Fruit fly (Drosophila melanogaster) whole organism, embryonic: Measurements from ENCODE around the gene CG11241.

Experiments used
- Atf3 ChIP-seq: fragments of 200-800 bp; sonication (Bioruptor generic); optimal IDR thresholded peaks from 3 replicates; lab custom pipeline; 2016; ENCODE audit warnings: missing biosample characterization, missing genetic modification characterization
- CG12155 ChIP-seq: fragments of 200-800 bp; sonication (Bioruptor generic); optimal IDR thresholded peaks from 3 replicates; lab custom pipeline; 2016; ENCODE audit warnings: missing biosample characterization, missing genetic modification characterization
- CG12299 ChIP-seq: fragments of 200-800 bp; sonication (Bioruptor generic); optimal IDR thresholded peaks from 2 replicates; lab custom pipeline; 2018; ENCODE audit warnings: missing biosample characterization, mild to moderate bottlenecking, missing genetic modification characterization
- CG12659 ChIP-seq: fragments of 200-800 bp; sonication (Bioruptor generic); optimal IDR thresholded peaks from 3 replicates; lab custom pipeline; 2017; ENCODE audit warnings: mild to moderate bottlenecking, missing biosample characterization, missing genetic modification reagents, missing genetic modification characterization
- CG1529 ChIP-seq: fragments of 200-800 bp; sonication (Bioruptor generic); optimal IDR thresholded peaks from 3 replicates; lab custom pipeline; 2018; ENCODE audit warnings: missing biosample characterization, missing genetic modification characterization
- CG15479 ChIP-seq: fragments of 200-800 bp; sonication (Bioruptor generic); optimal IDR thresholded peaks from 3 replicates; lab custom pipeline; 2019; ENCODE audit warnings: missing biosample characterization, mild to moderate bottlenecking, missing genetic modification characterization, moderate library complexity
- CG17328 ChIP-seq: fragments of 200-800 bp; sonication (Bioruptor generic); IDR thresholded peaks from 2 replicates; pipeline ENCODE4 v1.3.6; 2022; ENCODE audit warnings: missing biosample characterization, missing genetic modification characterization
- CG17359 ChIP-seq: fragments of 200-800 bp; sonication (Bioruptor generic); optimal IDR thresholded peaks from 3 replicates; lab custom pipeline; 2018; ENCODE audit warnings: missing biosample characterization, mild to moderate bottlenecking, missing genetic modification characterization, moderate library complexity
- CG17361 ChIP-seq: fragments of 200-800 bp; sonication (Bioruptor generic); IDR thresholded peaks from 3 replicates; pipeline ENCODE4 v1.3.6; 2022; ENCODE audit warnings: missing biosample characterization, missing genetic modification characterization
- CG18011 ChIP-seq: fragments of 200-800 bp; sonication (Bioruptor generic); optimal IDR thresholded peaks from 2 replicates; lab custom pipeline; 2017; ENCODE audit warnings: missing biosample characterization, missing genetic modification characterization, mild to moderate bottlenecking, moderate library complexity, missing genotype
- CG18764 ChIP-seq: fragments of 200-800 bp; sonication (Bioruptor generic); optimal IDR thresholded peaks from 3 replicates; lab custom pipeline; 2016; ENCODE audit warnings: missing biosample characterization, missing genetic modification characterization
- CG31441 ChIP-seq: fragments of 200-800 bp; sonication (Bioruptor generic); IDR thresholded peaks from 2 replicates; pipeline ENCODE4 v1.3.6; 2022; ENCODE audit warnings: missing biosample characterization, missing genetic modification characterization
- CG32767 ChIP-seq: fragments of 200-800 bp; sonication (Bioruptor generic); IDR thresholded peaks from 2 replicates; pipeline ENCODE4 v1.3.6; 2022; ENCODE audit warnings: missing biosample characterization, missing genetic modification characterization
- CG34376 ChIP-seq: fragments of 200-800 bp; sonication (Bioruptor generic); optimal IDR thresholded peaks from 2 replicates; lab custom pipeline; 2018; ENCODE audit warnings: missing biosample characterization, mild to moderate bottlenecking, missing genetic modification characterization
- CG43689 ChIP-seq: fragments of 200-800 bp; sonication (Bioruptor generic); IDR thresholded peaks from 2 replicates; pipeline ENCODE4 v1.3.6; 2022; ENCODE audit warnings: missing biosample characterization, missing genetic modification characterization
- CG6272 ChIP-seq: fragments of 200-800 bp; sonication (Bioruptor generic); IDR thresholded peaks from 2 replicates; pipeline ENCODE4 v1.3.6; 2022; ENCODE audit warnings: missing biosample characterization, missing genetic modification characterization
- CG6689 ChIP-seq: fragments of 200-800 bp; sonication (Bioruptor generic); IDR thresholded peaks from 2 replicates; pipeline ENCODE4 v1.3.6; 2022; ENCODE audit warnings: missing biosample characterization, missing genetic modification characterization
- CG6765 ChIP-seq: fragments of 200-800 bp; sonication (Bioruptor generic); optimal IDR thresholded peaks from 3 replicates; lab custom pipeline; 2017; ENCODE audit warnings: missing biosample characterization, mild to moderate bottlenecking, missing genetic modification characterization
- CG7745 ChIP-seq: fragments of 200-800 bp; sonication (Bioruptor generic); optimal IDR thresholded peaks from 2 replicates; lab custom pipeline; 2018; ENCODE audit warnings: missing biosample characterization, mild to moderate bottlenecking, missing genetic modification characterization, moderate library complexity
- CG9437 ChIP-seq: fragments of 200-800 bp; sonication (Bioruptor generic); optimal IDR thresholded peaks from 2 replicates; lab custom pipeline; 2018; ENCODE audit warnings: missing biosample characterization, mild to moderate bottlenecking, missing genetic modification characterization
- CG9817 ChIP-seq: fragments of 200-800 bp; sonication (Bioruptor generic); optimal IDR thresholded peaks from 2 replicates; lab custom pipeline; 2018; ENCODE audit warnings: missing biosample characterization, mild to moderate bottlenecking, missing genetic modification characterization, moderate library complexity
- CHES-1-like ChIP-seq: fragments of 200-800 bp; sonication (Bioruptor generic); optimal IDR thresholded peaks from 2 replicates; lab custom pipeline; 2016; ENCODE audit warnings: missing biosample characterization, missing genetic modification characterization
- Chrac-16 ChIP-seq: fragments of 200-800 bp; sonication (Bioruptor generic); optimal IDR thresholded peaks from 3 replicates; lab custom pipeline; 2016; ENCODE audit warnings: missing biosample characterization, missing genetic modification characterization
- CkIIα-i1 ChIP-seq: fragments of 200-800 bp; sonication (Bioruptor generic); IDR thresholded peaks from 2 replicates; pipeline ENCODE4 v1.3.6; 2022; ENCODE audit warnings: missing biosample characterization, missing genetic modification characterization
- Dad ChIP-seq: fragments of 200-800 bp; sonication (Bioruptor generic); optimal IDR thresholded peaks from 3 replicates; lab custom pipeline; 2016; ENCODE audit warnings: missing biosample characterization, missing genetic modification characterization
- Dek ChIP-seq: fragments of 200-800 bp; sonication (Bioruptor generic); optimal IDR thresholded peaks from 3 replicates; lab custom pipeline; 2019; ENCODE audit warnings: missing biosample characterization, mild to moderate bottlenecking, missing genetic modification characterization, moderate library complexity
- Dp ChIP-seq: fragments of 200-800 bp; sonication (Bioruptor generic); optimal IDR thresholded peaks from 2 replicates; lab custom pipeline; 2018; ENCODE audit warnings: missing biosample characterization, mild to moderate bottlenecking, missing genetic modification characterization, moderate library complexity
- Fer2 ChIP-seq: fragments of 200-800 bp; sonication (Bioruptor generic); optimal IDR thresholded peaks from 2 replicates; lab custom pipeline; 2018; ENCODE audit warnings: missing biosample characterization, mild to moderate bottlenecking, missing genetic modification characterization, moderate library complexity
- H15 ChIP-seq: fragments of 200-800 bp; sonication (Bioruptor generic); IDR thresholded peaks from 3 replicates; pipeline ENCODE4 v1.3.6; 2022; ENCODE audit warnings: missing biosample characterization, missing genetic modification characterization
- HLHmδ ChIP-seq: fragments of 200-800 bp; sonication (Bioruptor generic); optimal IDR thresholded peaks from 2 replicates; lab custom pipeline; 2018; ENCODE audit warnings: missing biosample characterization, mild to moderate bottlenecking, missing genetic modification characterization, moderate library complexity
- HmgZ ChIP-seq: fragments of 200-800 bp; sonication (Bioruptor generic); optimal IDR thresholded peaks from 2 replicates; lab custom pipeline; 2018; ENCODE audit warnings: missing biosample characterization, mild to moderate bottlenecking, missing genetic modification characterization
- Mad ChIP-seq: fragments of 200-800 bp; sonication (Bioruptor generic); optimal IDR thresholded peaks from 2 replicates; lab custom pipeline; 2016; ENCODE audit warnings: missing biosample characterization, missing genetic modification characterization
- Med ChIP-seq: fragments of 200-800 bp; sonication (Bioruptor generic); peaks from one replicate; lab custom pipeline; 2016; ENCODE audit warnings: missing biosample characterization, missing genetic modification characterization, mild to moderate bottlenecking, inconsistent platforms, moderate library complexity
- Nf-YC ChIP-seq: fragments of 200-800 bp; optimal IDR thresholded peaks from 3 replicates; lab custom pipeline; 2019; ENCODE audit warnings: missing biosample characterization, mild to moderate bottlenecking, missing genetic modification characterization, moderate library complexity
- TFAM ChIP-seq: fragments of 200-800 bp; sonication (Bioruptor generic); optimal IDR thresholded peaks from 2 replicates; lab custom pipeline; 2017; ENCODE audit warnings: missing biosample characterization, missing genetic modification characterization, inconsistent platforms
- YL-1 ChIP-seq: fragments of 200-800 bp; sonication (Bioruptor generic); optimal IDR thresholded peaks from 3 replicates; lab custom pipeline; 2017; ENCODE audit warnings: missing biosample characterization, mild to moderate bottlenecking, missing genetic modification characterization
- ash1 ChIP-seq: fragments of 200-800 bp; sonication (Bioruptor generic); optimal IDR thresholded peaks from 2 replicates; lab custom pipeline; 2018; ENCODE audit warnings: missing biosample characterization, mild to moderate bottlenecking, missing genetic modification characterization
- dimm ChIP-seq: fragments of 200-800 bp; sonication (Bioruptor generic); IDR thresholded peaks from 2 replicates; pipeline ENCODE4 v1.3.6; 2022; ENCODE audit warnings: missing biosample characterization, missing genetic modification characterization
- fd3F ChIP-seq: fragments of 200-800 bp; sonication (Bioruptor generic); optimal IDR thresholded peaks from 2 replicates; lab custom pipeline; 2018; ENCODE audit warnings: missing biosample characterization, mild to moderate bottlenecking, missing genetic modification characterization, moderate library complexity
- gfzf ChIP-seq: fragments of 200-800 bp; sonication (Bioruptor generic); optimal IDR thresholded peaks from 2 replicates; lab custom pipeline; 2016; ENCODE audit warnings: missing biosample characterization, mild to moderate bottlenecking, missing genetic modification characterization, moderate library complexity
- gt ChIP-seq: fragments of 200-800 bp; sonication (Bioruptor generic); IDR thresholded peaks from 2 replicates; pipeline ENCODE4 v1.3.6; 2022; ENCODE audit warnings: missing biosample characterization, missing genetic modification characterization
- lab ChIP-seq: fragments of 200-800 bp; sonication (Bioruptor generic); optimal IDR thresholded peaks from 3 replicates; lab custom pipeline; 2017; ENCODE audit warnings: missing biosample characterization, missing genetic modification characterization, mild to moderate bottlenecking, moderate library complexity, missing genetic modification reagents
- pros ChIP-seq: fragments of 200-800 bp; sonication (Bioruptor generic); optimal IDR thresholded peaks from 3 replicates; lab custom pipeline; 2019; ENCODE audit warnings: missing biosample characterization, mild to moderate bottlenecking, missing genetic modification characterization, moderate library complexity
- sc ChIP-seq, 3 experiments: fragments of >200 bp in 2 of 3; fragments of 200-800 bp in 1 of 3; sonication (Bioruptor generic) in 1 of 3; optimal IDR thresholded peaks; 2 replicates in 2 of 3; 3 replicates in 1 of 3; lab custom pipeline; 2017; ENCODE audit warnings: mild to moderate bottlenecking in 1 of 3, missing biosample characterization in 1 of 3, missing genetic modification characterization in 1 of 3, missing genetic modification reagents in 1 of 3
- shn ChIP-seq: fragments of 200-800 bp; sonication (Bioruptor generic); optimal IDR thresholded peaks from 3 replicates; lab custom pipeline; 2016; ENCODE audit warnings: missing biosample characterization, missing genetic modification characterization
- slp2 ChIP-seq: fragments of 200-800 bp; sonication (Bioruptor generic); optimal IDR thresholded peaks from 2 replicates; lab custom pipeline; 2016; ENCODE audit warnings: missing biosample characterization, missing genetic modification characterization
- sob ChIP-seq: fragments of 200-800 bp; sonication (Bioruptor generic); IDR thresholded peaks from 2 replicates; pipeline ENCODE4 v1.3.6; 2022; ENCODE audit warnings: missing biosample characterization, missing genetic modification characterization
- sug ChIP-seq: fragments of 200-800 bp; optimal IDR thresholded peaks from 2 replicates; lab custom pipeline; 2019; ENCODE audit warnings: missing biosample characterization, mild to moderate bottlenecking, missing genetic modification characterization, moderate library complexity
- tna ChIP-seq: fragments of 200-800 bp; sonication (Bioruptor generic); IDR thresholded peaks from 2 replicates; pipeline ENCODE4 v1.3.6; 2022; ENCODE audit warnings: missing biosample characterization, missing genetic modification characterization; ENCODE audit not compliant: partially characterized antibody
- toy ChIP-seq: fragments of 200-800 bp; sonication (Bioruptor generic); IDR thresholded peaks from 2 replicates; pipeline ENCODE4 v1.3.6; 2022; ENCODE audit warnings: missing biosample characterization, missing genetic modification characterization
- tup ChIP-seq: fragments of 200-800 bp; sonication (Bioruptor generic); optimal IDR thresholded peaks from 2 replicates; lab custom pipeline; 2016; ENCODE audit warnings: missing biosample characterization, mild to moderate bottlenecking, missing genetic modification characterization, moderate library complexity

Gene CG11241

DNA sequence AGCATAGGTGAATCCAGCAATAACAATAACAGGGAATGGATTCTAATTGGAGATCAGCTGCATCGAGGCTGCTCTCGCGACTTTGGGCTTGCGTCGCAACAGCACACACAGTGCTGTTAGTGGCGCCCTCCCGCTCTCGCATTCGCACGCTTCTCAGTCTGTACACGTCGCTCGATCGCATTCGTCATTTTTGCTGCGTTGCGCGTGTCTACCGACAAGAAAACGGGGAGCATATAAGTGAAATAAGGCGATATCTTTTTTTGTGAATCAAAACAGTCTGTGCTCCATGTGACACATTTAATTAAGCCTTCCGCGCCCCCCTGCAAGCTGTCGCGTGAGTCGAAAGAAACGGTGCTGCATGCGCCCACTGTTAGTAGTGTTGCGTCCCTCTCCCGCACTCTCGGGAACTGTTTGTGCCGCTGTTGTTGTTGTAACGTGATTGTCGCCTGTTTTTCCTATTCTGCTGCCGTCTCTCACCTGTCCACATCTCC lies 35.2 kb upstream of the CG11241 start (continued):
- TF ChIP-seq CG12659 (GFP tag; lab: Kevin White, UChicago) (no peak), CG7745 (tag; lab: Kevin White, UChicago) (no peak), dimm (no peak), TFAM (GFP tag; lab: Kevin White, UChicago) (no peak), sob (GFP tag; lab: Robert Waterston, UW) (no peak), Med (GFP tag; lab: Kevin White, UChicago) (no peak), CG34376 (no peak), Nf-YC (tag; lab: Kevin White, UChicago) (no peak), Chrac-16 (no peak), HLHmδ (GFP tag; lab: Kevin White, UChicago) (peak; percentile 15), H15 (no peak), CG6272 (GFP tag; lab: Robert Waterston, UW) (no peak), CG15479 (no peak), Mad (GFP tag; lab: Kevin White, UChicago) (no peak), Dad (GFP tag; lab: Kevin White, UChicago) (no peak), toy (GFP tag; lab: Robert Waterston, UW) (no peak), CG9437 (GFP tag; lab: Kevin White, UChicago) (no peak), CG6765 (GFP tag; lab: Kevin White, UChicago) (no peak), CG6689 (GFP tag; lab: Robert Waterston, UW) (no peak), CG17361 (GFP tag; lab: Robert Waterston, UW) (no peak), CG12155 (GFP tag; lab: Kevin White, UChicago) (peak; percentile 2), fd3F (GFP tag; lab: Kevin White, UChicago) (no peak), gt (no peak), CG1529 (GFP tag; lab: Kevin White, UChicago) (no peak), sug (tag; lab: Kevin White, UChicago) (peak; percentile 88), slp2 (GFP tag; lab: Kevin White, UChicago) (no peak), CG31441 (GFP tag; lab: Robert Waterston, UW) (no peak), CHES-1-like (no peak), CG18011 (no peak), Dp (GFP tag; lab: Kevin White, UChicago) (no peak), CkIIα-i1 (GFP tag; lab: Robert Waterston, UW) (no peak), HmgZ (tag; lab: Kevin White, UChicago) (no peak), Fer2 (tag; lab: Kevin White, UChicago) (no peak), pros (GFP tag; lab: Kevin White, UChicago) (peak; percentile 22), YL-1 (GFP tag; lab: Kevin White, UChicago) (peak; percentile 51), tna (GFP tag; lab: Robert Waterston, UW) (no peak), CG43689 (GFP tag; lab: Robert Waterston, UW) (no peak), CG17359 (tag; lab: Kevin White, UChicago) (no peak), sc (optimal IDR thresholded peaks at IDR 0.05; lab: Kevin White, UChicago) (no peak), sc (GFP tag; optimal IDR thresholded peaks at IDR 0.05; lab: Kevin White, UChicago) (no peak), CG18764 (GFP tag; lab: Kevin White, UChicago) (no peak), CG9817 (tag; lab: Kevin White, UChicago) (no peak), lab (GFP tag; lab: Kevin White, UChicago) (no peak), Dek (tag; lab: Kevin White, UChicago) (no peak), ash1 (GFP tag; lab: Kevin White, UChicago) (no peak), tup (GFP tag; lab: Kevin White, UChicago) (no peak), Atf3 (GFP tag; lab: Kevin White, UChicago) (no peak), gfzf (GFP tag; lab: Kevin White, UChicago) (no peak), CG12299 (tag; lab: Kevin White, UChicago) (no peak), CG17328 (GFP tag; lab: Robert Waterston, UW) (no peak), shn (GFP tag; lab: Kevin White, UChicago) (no peak), CG32767 (GFP tag; lab: Robert Waterston, UW) (no peak)
